Fruit fly (Drosophila melanogaster): Measurements from ENCODE around the gene PolG1.

Gene PolG1

dm6 chr2L:13813604-13814178 is 13.9 kb downstream of the PolG1 start, which contains the start of gene Sos (continued):
- peak; percentile 94 for TF ChIP-seq YL-1 (GFP tag; optimal IDR thresholded peaks at IDR 0.05)
- no peak for TF ChIP-seq ac (GFP tag; optimal IDR thresholded peaks at IDR 0.05)
- TF ChIP-seq Scr (GFP tag; IDR thresholded peaks at IDR 0.05; ENCODE audit: partially characterized antibody): peak; percentile 27; the same call in 1 of the 2 replicates
- no peak for TF ChIP-seq CG11723 (GFP tag; optimal IDR thresholded peaks at IDR 0.05)
- no peak for TF ChIP-seq Dip3 (GFP tag; optimal IDR thresholded peaks at IDR 0.05)
- TF ChIP-seq knrl (GFP tag; IDR thresholded peaks at IDR 0.05; ENCODE audit: partially characterized antibody): peak; percentile 22; the same call in 1 of the 3 replicates
- no peak for TF ChIP-seq CG1529 (GFP tag; optimal IDR thresholded peaks at IDR 0.05)
- no peak for TF ChIP-seq ab (GFP tag; optimal IDR thresholded peaks at IDR 0.05)
- 0 out of 2 replicates have a peak, but pooled peaks have one; percentile 23 for TF ChIP-seq vvl (GFP tag; IDR thresholded peaks at IDR 0.05)
- no peak for TF ChIP-seq NK7.1 (GFP tag; optimal IDR thresholded peaks at IDR 0.05)
- TF ChIP-seq CG32532 (GFP tag; IDR thresholded peaks at IDR 0.05): 0 out of 2 replicates have a peak, but pooled peaks have one; percentile 9
- no peak for TF ChIP-seq aop (GFP tag; IDR thresholded peaks at IDR 0.05)
- TF ChIP-seq eyg (GFP tag; optimal IDR thresholded peaks at IDR 0.05): no peak
- no peak for TF ChIP-seq CG7556 (GFP tag; optimal IDR thresholded peaks at IDR 0.05)
- no peak for TF ChIP-seq slp2 (GFP tag; optimal IDR thresholded peaks at IDR 0.05)
- TF ChIP-seq CG14050 (GFP tag; IDR thresholded peaks at IDR 0.05): no peak
- TF ChIP-seq corto (GFP tag; optimal IDR thresholded peaks at IDR 0.05): no peak
- no peak for TF ChIP-seq bcd (GFP tag; optimal IDR thresholded peaks at IDR 0.05)
- TF ChIP-seq CG4707 (GFP tag; optimal IDR thresholded peaks at IDR 0.05): no peak
- TF ChIP-seq CG3407 (GFP tag; optimal IDR thresholded peaks at IDR 0.05): no peak
- TF ChIP-seq MESR4 (GFP tag; optimal IDR thresholded peaks at IDR 0.05): peak; percentile 88
- TF ChIP-seq gt (GFP tag; IDR thresholded peaks at IDR 0.05): no peak
- TF ChIP-seq br (optimal IDR thresholded peaks at IDR 0.05): no peak
- no peak for TF ChIP-seq Dip2 (GFP tag; IDR thresholded peaks at IDR 0.05)
- no peak for TF ChIP-seq Med (GFP tag)
- no peak for TF ChIP-seq nau (GFP tag; optimal IDR thresholded peaks at IDR 0.05)
- no peak for TF ChIP-seq CG17361 (GFP tag; IDR thresholded peaks at IDR 0.05)
- no peak for TF ChIP-seq zfh1 (GFP tag; IDR thresholded peaks at IDR 0.05)
- TF ChIP-seq CG14667 (GFP tag; IDR thresholded peaks at IDR 0.05): no peak
- no peak for TF ChIP-seq bsh (GFP tag; optimal IDR thresholded peaks at IDR 0.05)
- no peak for TF ChIP-seq CG2889 (GFP tag; IDR thresholded peaks at IDR 0.05)
- TF ChIP-seq trem (tag; optimal IDR thresholded peaks at IDR 0.05): peak; percentile 73
- peak; percentile 82 for TF ChIP-seq CG4617 (GFP tag; optimal IDR thresholded peaks at IDR 0.05; ENCODE audit: borderline replicate concordance)
- TF ChIP-seq CG3726 (GFP tag; IDR thresholded peaks at IDR 0.05): no peak
- peak in 1 of 2 experiments; percentile 17 for TF ChIP-seq Pdp1 (GFP tag; optimal IDR thresholded peaks at IDR 0.05)
- no peak for TF ChIP-seq odd (GFP tag; optimal IDR thresholded peaks at IDR 0.05)
- peak; percentile 92 for TF ChIP-seq E2f2 (GFP tag; IDR thresholded peaks at IDR 0.05)
- no peak for TF ChIP-seq CG18011 (GFP tag; optimal IDR thresholded peaks at IDR 0.05)
- no peak for TF ChIP-seq scrt (GFP tag; optimal IDR thresholded peaks at IDR 0.05)
- no peak for TF ChIP-seq CG10654 (GFP tag; optimal IDR thresholded peaks at IDR 0.05)
- TF ChIP-seq Taf1 (GFP tag; IDR thresholded peaks at IDR 0.05): no peak
- TF ChIP-seq CG10431 (GFP tag; optimal IDR thresholded peaks at IDR 0.05): no peak
- no peak for TF ChIP-seq sens (GFP tag)
- TF ChIP-seq MBD-R2 (GFP tag; IDR thresholded peaks at IDR 0.05): peak; percentile 87
- no peak for TF ChIP-seq insv (GFP tag; optimal IDR thresholded peaks at IDR 0.05)
- TF ChIP-seq CG10543 (GFP tag; optimal IDR thresholded peaks at IDR 0.05): no peak
- TF ChIP-seq Rx (GFP tag; IDR thresholded peaks at IDR 0.05): no peak
- no peak for TF ChIP-seq tll (GFP tag; optimal IDR thresholded peaks at IDR 0.05)
- TF ChIP-seq mirr (GFP tag; optimal IDR thresholded peaks at IDR 0.05): no peak
- TF ChIP-seq Chrac-16 (GFP tag; optimal IDR thresholded peaks at IDR 0.05): no peak
- TF ChIP-seq repo (GFP tag; optimal IDR thresholded peaks at IDR 0.05): no peak

All from whole organism, embryonic.